Fruit fly (Drosophila melanogaster) whole organism, wandering third instar larva: ENCODE results near the gene gammaSnap2.

Source experiments
- Abd-B ChIP-seq: fragments of >200 bp; optimal IDR thresholded peaks from 2 replicates; lab custom pipeline; 2017; ENCODE audit warnings: missing biosample characterization, missing genetic modification characterization
- CG32264 ChIP-seq: fragments of 200-800 bp; sonication (Bioruptor generic); optimal IDR thresholded peaks from 2 replicates; lab custom pipeline; 2016; ENCODE audit warnings: missing biosample characterization, missing genetic modification characterization
- CG9705 ChIP-seq: fragments of 200-800 bp; sonication (Bioruptor generic); optimal IDR thresholded peaks from 2 replicates; lab custom pipeline; 2018; ENCODE audit warnings: missing biosample characterization, mild to moderate bottlenecking, missing genetic modification characterization
- CrebA ChIP-seq: fragments of 200-800 bp; sonication (Bioruptor generic); optimal IDR thresholded peaks from 2 replicates; lab custom pipeline; 2016; ENCODE audit warnings: missing biosample characterization, mild to moderate bottlenecking, missing genetic modification characterization, borderline replicate concordance
- Dfd ChIP-seq: fragments of >200 bp; optimal IDR thresholded peaks from 2 replicates; lab custom pipeline; 2017; ENCODE audit warnings: missing biosample characterization, missing genetic modification characterization
- Dif ChIP-seq: fragments of 200-275, 200-300 bp; sonication (Bioruptor generic); optimal IDR thresholded peaks from 2 replicates; lab custom pipeline; 2018; ENCODE audit warnings: missing biosample characterization, missing genetic modification characterization; ENCODE audit not compliant: partially characterized antibody
- GATAd ChIP-seq: sonication (Bioruptor generic); optimal IDR thresholded peaks from 2 replicates; lab custom pipeline; 2016; ENCODE audit warnings: missing biosample characterization, missing genetic modification characterization
- HLH106 ChIP-seq: fragments of 200-800 bp; optimal IDR thresholded peaks from 3 replicates; lab custom pipeline; 2019; ENCODE audit warnings: missing biosample characterization, mild to moderate bottlenecking, missing genetic modification characterization, moderate library complexity
- Hnf4 ChIP-seq: fragments of 200-800 bp; sonication (Bioruptor generic); optimal IDR thresholded peaks from 2 replicates; lab custom pipeline; 2016; ENCODE audit warnings: missing biosample characterization, mild to moderate bottlenecking, missing genetic modification characterization
- Hr78 ChIP-seq: fragments of >200 bp; optimal IDR thresholded peaks from 2 replicates; lab custom pipeline; 2017; ENCODE audit warnings: missing biosample characterization, missing genetic modification characterization
- Hr83 ChIP-seq: fragments of 200-300 bp; sonication (Bioruptor generic); optimal IDR thresholded peaks from 2 replicates; lab custom pipeline; 2016; ENCODE audit warnings: missing biosample characterization, mild to moderate bottlenecking, missing genetic modification characterization, moderate library complexity; ENCODE audit not compliant: poor library complexity, severe bottlenecking
- Jra ChIP-seq: sonication (Bioruptor generic); optimal IDR thresholded peaks from 2 replicates; lab custom pipeline; 2016; ENCODE audit warnings: missing biosample characterization, missing genetic modification characterization
- Mio ChIP-seq: sonication (Bioruptor generic); optimal IDR thresholded peaks from 2 replicates; lab custom pipeline; 2016; ENCODE audit warnings: missing biosample characterization, missing genetic modification characterization
- Myc ChIP-seq: fragments of >200 bp; optimal IDR thresholded peaks from 2 replicates; lab custom pipeline; 2017
- N ChIP-seq: fragments of >200 bp; optimal IDR thresholded peaks from 2 replicates; lab custom pipeline; 2018; ENCODE audit warnings: missing biosample characterization, missing external identifiers, missing genetic modification characterization
- OdsH ChIP-seq: fragments of 200-800 bp; sonication (Bioruptor generic); optimal IDR thresholded peaks from 2 replicates; lab custom pipeline; 2016; ENCODE audit warnings: missing biosample characterization, mild to moderate bottlenecking, missing genetic modification characterization
- Rel ChIP-seq, 2 experiments: fragments of 200-800 bp; sonication (Bioruptor generic) in 1 of 2; optimal IDR thresholded peaks; 2 replicates in 1 of 2; 3 replicates in 1 of 2; lab custom pipeline; 2016 to 2019; ENCODE audit warnings: mild to moderate bottlenecking in 2 of 2, missing biosample characterization in 2 of 2, missing genetic modification characterization in 2 of 2, moderate library complexity in 1 of 2
- Sp1 ChIP-seq: fragments of 200-800 bp; sonication (Bioruptor generic); optimal IDR thresholded peaks from 3 replicates; lab custom pipeline; 2019; ENCODE audit warnings: missing biosample characterization, mild to moderate bottlenecking, missing genetic modification characterization, moderate library complexity
- Vsx2 ChIP-seq: fragments of 200-300, 225-300 bp; sonication (Bioruptor generic); optimal IDR thresholded peaks from 2 replicates; lab custom pipeline; 2018; ENCODE audit warnings: missing biosample characterization, missing genetic modification characterization; ENCODE audit not compliant: partially characterized antibody
- br ChIP-seq: fragments of 200-800 bp; sonication (Bioruptor generic); optimal IDR thresholded peaks from 2 replicates; lab custom pipeline; 2016; ENCODE audit warnings: missing biosample characterization, missing genetic modification characterization
- brk ChIP-seq: fragments of 200-800 bp; sonication (Bioruptor generic); optimal IDR thresholded peaks from 2 replicates; lab custom pipeline; 2016; ENCODE audit warnings: missing biosample characterization, mild to moderate bottlenecking, missing genetic modification characterization
- dl ChIP-seq, 2 experiments: fragments of 175-275, 200-275 bp in 1 of 2; fragments of 200-275 bp in 1 of 2; sonication (Bioruptor generic); optimal IDR thresholded peaks; lab custom pipeline; 2018; ENCODE audit warnings: mild to moderate bottlenecking in 2 of 2, missing biosample characterization in 2 of 2, missing genetic modification characterization in 2 of 2, moderate library complexity in 2 of 2; ENCODE audit not compliant: partially characterized antibody in 2 of 2, insufficient read depth in 1 of 2
- dmrt93B ChIP-seq: fragments of 200-800 bp; sonication (Bioruptor generic); optimal IDR thresholded peaks from 2 replicates; lab custom pipeline; 2018; ENCODE audit warnings: missing biosample characterization, mild to moderate bottlenecking, missing genetic modification characterization
- dsf ChIP-seq: sonication (Bioruptor generic); optimal IDR thresholded peaks from 2 replicates; lab custom pipeline; 2016; ENCODE audit warnings: missing biosample characterization, missing genetic modification characterization, borderline replicate concordance
- ey ChIP-seq: fragments of 200-800 bp; sonication (Bioruptor generic); optimal IDR thresholded peaks from 2 replicates; lab custom pipeline; 2016; ENCODE audit warnings: missing biosample characterization, missing genetic modification characterization
- foxo ChIP-seq, 2 experiments: fragments of 200-800 bp; sonication (Bioruptor generic); optimal IDR thresholded peaks; 2 replicates in 1 of 2; 3 replicates in 1 of 2; lab custom pipeline; 2016 to 2017; ENCODE audit warnings: missing biosample characterization in 2 of 2, missing genetic modification characterization in 2 of 2
- fru ChIP-seq: fragments of 200-800 bp; sonication (Bioruptor generic); optimal IDR thresholded peaks from 3 replicates; lab custom pipeline; 2016; ENCODE audit warnings: missing biosample characterization, mild to moderate bottlenecking, missing genetic modification characterization
- h ChIP-seq: fragments of 200-800 bp; sonication (Bioruptor generic); optimal IDR thresholded peaks from 3 replicates; lab custom pipeline; 2016; ENCODE audit warnings: missing biosample characterization, mild to moderate bottlenecking, missing genetic modification characterization
- jim ChIP-seq: fragments of 175-275, 200-325 bp; sonication (Bioruptor generic); optimal IDR thresholded peaks from 2 replicates; lab custom pipeline; 2016; ENCODE audit warnings: missing biosample characterization, mild to moderate bottlenecking, missing genetic modification characterization
- lola ChIP-seq: fragments of >200 bp; optimal IDR thresholded peaks from 2 replicates; lab custom pipeline; 2017; ENCODE audit warnings: missing biosample characterization, missing genetic modification characterization
- pan ChIP-seq: fragments of >200 bp; optimal IDR thresholded peaks from 2 replicates; lab custom pipeline; 2017
- psq ChIP-seq: fragments of 200-800 bp; sonication (Bioruptor generic); optimal IDR thresholded peaks from 3 replicates; lab custom pipeline; 2017; ENCODE audit warnings: missing biosample characterization, mild to moderate bottlenecking, missing genetic modification characterization, moderate library complexity
- rgr ChIP-seq: fragments of 200-800 bp; sonication (Bioruptor generic); optimal IDR thresholded peaks from 3 replicates; lab custom pipeline; 2016; ENCODE audit warnings: missing biosample characterization, mild to moderate bottlenecking, missing genetic modification characterization
- sage ChIP-seq: fragments of 200-800 bp; sonication (Bioruptor generic); optimal IDR thresholded peaks from 2 replicates; lab custom pipeline; 2016; ENCODE audit warnings: missing biosample characterization, mild to moderate bottlenecking, missing genetic modification characterization
- sv ChIP-seq: fragments of 200-800 bp; sonication (Bioruptor generic); optimal IDR thresholded peaks from 3 replicates; lab custom pipeline; 2016; ENCODE audit warnings: missing biosample characterization, missing genetic modification characterization
- tai ChIP-seq: sonication (Bioruptor generic); optimal IDR thresholded peaks from 2 replicates; lab custom pipeline; 2016; ENCODE audit warnings: missing biosample characterization, missing genetic modification characterization
- usp ChIP-seq: fragments of >200 bp; optimal IDR thresholded peaks from 2 replicates; lab custom pipeline; 2017; ENCODE audit warnings: missing biosample characterization, missing genetic modification characterization
- woc ChIP-seq: sonication (Bioruptor generic); optimal IDR thresholded peaks from 2 replicates; lab custom pipeline; 2016; ENCODE audit warnings: missing biosample characterization, mild to moderate bottlenecking, missing genetic modification characterization

Gene gammaSnap2

dm6 chr3R:10087206-10087927 is 33.8 kb downstream of the gammaSnap2 start (continued):
- peak; percentile 95 for TF ChIP-seq ey (GFP tag; lab: Kevin White, UChicago)
- TF ChIP-seq dsf (GFP tag; lab: Kevin White, UChicago): peak; percentile 39
- no peak for TF ChIP-seq pan
- TF ChIP-seq CrebA: peak; percentile 42
- peak; percentile 44 for TF ChIP-seq brk (GFP tag; lab: Kevin White, UChicago)

- TF ChIP-seq h (GFP tag; lab: Kevin White, UChicago) (no peak), tai (GFP tag; lab: Kevin White, UChicago) (peak; percentile 18)
Measured at dm6 chr3R:10086683-10087082, 34.5 kb downstream of the gammaSnap2 start.

dm6 chr3R:10086222-10086621 is 35.0 kb downstream of the gammaSnap2 start:
- TF ChIP-seq ey (GFP tag; lab: Kevin White, UChicago): no peak

dm6 chr3R:10084914-10085313 is 36.3 kb downstream of the gammaSnap2 start:
- TF ChIP-seq br (peak; percentile 92), N (GFP tag; lab: Kevin White, UChicago) (no peak), Vsx2 (GFP tag; lab: Kevin White, UChicago) (no peak), tai (GFP tag; lab: Kevin White, UChicago) (peak; percentile 86), Hr78 (GFP tag; lab: Kevin White, UChicago) (no peak), lola (GFP tag; lab: Kevin White, UChicago) (no peak), dl (GFP tag; optimal IDR thresholded peaks at IDR 0.05; lab: Kevin White, UChicago; ENCODE audit: insufficient read depth in 1 of 2, partially characterized antibody in 2 of 2) (no peak), woc (GFP tag; lab: Kevin White, UChicago) (peak; percentile 77), Sp1 (peak; percentile 91), CrebA (peak; percentile 67), psq (peak; percentile 89), sv (GFP tag; lab: Kevin White, UChicago) (no peak), rgr (GFP tag; lab: Kevin White, UChicago) (peak; percentile 96), Mio (GFP tag; lab: Kevin White, UChicago) (peak; percentile 80), usp (GFP tag; lab: Kevin White, UChicago) (no peak), Hnf4 (GFP tag; lab: Kevin White, UChicago) (peak; percentile 88), dmrt93B (peak; percentile 90), GATAd (no peak), Rel (GFP tag; optimal IDR thresholded peaks at IDR 0.05; lab: Kevin White, UChicago) (no peak), Rel (tag; optimal IDR thresholded peaks at IDR 0.05; lab: Kevin White, UChicago) (peak; percentile 64), Abd-B (GFP tag; lab: Kevin White, UChicago) (no peak), Hr83 (GFP tag; lab: Kevin White, UChicago) (peak; percentile 25), sage (peak; percentile 84), pan (no peak), Dfd (GFP tag; lab: Kevin White, UChicago) (peak; percentile 88), Myc (no peak), fru (GFP tag; lab: Kevin White, UChicago) (peak; percentile 95), dsf (GFP tag; lab: Kevin White, UChicago) (peak; percentile 70), OdsH (GFP tag; lab: Kevin White, UChicago) (peak; percentile 95), foxo (GFP tag; optimal IDR thresholded peaks at IDR 0.05; lab: Kevin White, UChicago) (peak; percentile 43 to 97), Dif (GFP tag; lab: Kevin White, UChicago) (no peak), HLH106 (tag; lab: Kevin White, UChicago) (peak; percentile 94), Jra (GFP tag; lab: Kevin White, UChicago) (peak; percentile 83), ey (GFP tag; lab: Kevin White, UChicago) (peak; percentile 96), h (GFP tag; lab: Kevin White, UChicago) (peak; percentile 95), CG9705 (peak; percentile 65), brk (GFP tag; lab: Kevin White, UChicago) (peak; percentile 30), CG32264 (GFP tag; lab: Kevin White, UChicago) (peak; percentile 72), jim (GFP tag; lab: Kevin White, UChicago) (no peak)
